Worm (Caenorhabditis elegans) whole organism, early embryonic: ENCODE results near the gene fbxb-88.
A peak's percentile ranks its signal among the peaks of the same experiment; 100 is the strongest.

Experiments used
- ama-1 ChIP-seq: fragments of 150-350 bp; optimal IDR thresholded peaks from 2 replicates; lab custom pipeline; 2014
- flt-1 ChIP-seq: fragments of 200-800 bp; sonication (Bioruptor generic); IDR thresholded peaks from 2 replicates; pipeline ENCODE4 v1.3.6; 2022; ENCODE audit warnings: missing genetic modification characterization, missing compliant biosample characterization
- hmg-4 ChIP-seq: fragments of 200-800 bp; sonication (Bioruptor generic); optimal IDR thresholded peaks from 2 replicates; lab custom pipeline; 2018; ENCODE audit warnings: mild to moderate bottlenecking, missing genetic modification characterization, missing compliant biosample characterization

ce11 chrII:4791272-4791671, 36.4 kb downstream of the fbxb-88 start, which contains the start of gene F26G1.1:
- TF ChIP-seq ama-1 (lab: Kevin White, UChicago) = no peak
- peak; percentile 59 for TF ChIP-seq hmg-4 (GFP tag; lab: Kevin White, UChicago)
- TF ChIP-seq flt-1 (GFP tag; lab: Robert Waterston, UW) = no peak
